Worm (Caenorhabditis elegans) whole organism, late embryonic: ENCODE results near the gene D1044.6.
A peak's percentile ranks its signal among the peaks of the same experiment; 100 is the strongest.

ENCODE experiments used
- F13H6.1 ChIP-seq: sonication (generic microtip); optimal IDR thresholded peaks from 2 replicates; lab custom pipeline; 2016; ENCODE audit warnings: missing genetic modification characterization, missing compliant biosample characterization
- T23F11.4 ChIP-seq: fragments of 200-800 bp; sonication (Bioruptor generic); optimal IDR thresholded peaks from 2 replicates; lab custom pipeline; 2018; ENCODE audit warnings: mild to moderate bottlenecking, missing genetic modification characterization, missing compliant biosample characterization
- ama-1 ChIP-seq: fragments of 150-350 bp; optimal IDR thresholded peaks from 2 replicates; lab custom pipeline; 2014
- ceh-18 ChIP-seq: sonication (generic microtip); optimal IDR thresholded peaks from 2 replicates; lab custom pipeline; 2016; ENCODE audit warnings: missing genetic modification characterization, missing compliant biosample characterization
- ceh-19 ChIP-seq: fragments of 200-800 bp; sonication (Bioruptor generic); optimal IDR thresholded peaks from 2 replicates; lab custom pipeline; 2018; ENCODE audit warnings: mild to moderate bottlenecking, missing genetic modification characterization, missing compliant biosample characterization
- ceh-2 ChIP-seq: sonication (generic microtip); optimal IDR thresholded peaks from 2 replicates; lab custom pipeline; 2016; ENCODE audit warnings: missing genotype, missing genetic modification characterization, missing compliant biosample characterization
- ceh-24 ChIP-seq: sonication (generic microtip); optimal IDR thresholded peaks from 2 replicates; lab custom pipeline; 2016; ENCODE audit warnings: mild to moderate bottlenecking, missing genetic modification characterization, missing compliant biosample characterization
- ceh-6 ChIP-seq: fragments of 200-800 bp; sonication (Bioruptor generic); optimal IDR thresholded peaks from 2 replicates; lab custom pipeline; 2018; ENCODE audit warnings: mild to moderate bottlenecking, missing genetic modification characterization, missing compliant biosample characterization
- dmd-4 ChIP-seq: sonication (generic microtip); optimal IDR thresholded peaks from 2 replicates; lab custom pipeline; 2016; ENCODE audit warnings: borderline replicate concordance, missing genetic modification characterization, missing compliant biosample characterization
- dve-1 ChIP-seq: sonication (generic microtip); optimal IDR thresholded peaks from 2 replicates; lab custom pipeline; 2017; ENCODE audit warnings: antibody characterized with exemption, mild to moderate bottlenecking, missing genetic modification characterization, missing compliant biosample characterization
- elt-4 ChIP-seq: sonication (generic microtip); optimal IDR thresholded peaks from 2 replicates; lab custom pipeline; 2016; ENCODE audit warnings: missing genetic modification characterization, missing compliant biosample characterization
- ets-4 ChIP-seq: sonication (generic microtip); optimal IDR thresholded peaks from 2 replicates; lab custom pipeline; 2016; ENCODE audit warnings: missing genetic modification characterization, missing compliant biosample characterization
- fax-1 ChIP-seq: sonication (generic microtip); optimal IDR thresholded peaks from 2 replicates; lab custom pipeline; 2016; ENCODE audit warnings: missing genotype, missing genetic modification characterization, missing compliant biosample characterization
- hlh-13 ChIP-seq: fragments of 200-800 bp; sonication (Bioruptor generic); optimal IDR thresholded peaks from 2 replicates; lab custom pipeline; 2018; ENCODE audit warnings: mild to moderate bottlenecking, missing genetic modification characterization, missing compliant biosample characterization
- hlh-30 ChIP-seq: sonication (generic microtip); optimal IDR thresholded peaks from 2 replicates; lab custom pipeline; 2017; ENCODE audit warnings: antibody characterized with exemption, missing genetic modification characterization, missing compliant biosample characterization; ENCODE audit not compliant: insufficient read depth
- nfya-1 ChIP-seq: sonication (generic microtip); optimal IDR thresholded peaks from 2 replicates; lab custom pipeline; 2017; ENCODE audit warnings: missing genetic modification characterization, mild to moderate bottlenecking, missing compliant biosample characterization, antibody characterized with exemption, moderate library complexity
- nhr-11 ChIP-seq: fragments of 150-350 bp; optimal IDR thresholded peaks from 2 replicates; lab custom pipeline; 2014; ENCODE audit warnings: missing biosample characterization, missing genetic modification characterization
- nhr-232 ChIP-seq: sonication (generic microtip); optimal IDR thresholded peaks from 2 replicates; lab custom pipeline; 2016; ENCODE audit warnings: missing genetic modification characterization, missing compliant biosample characterization
- odd-2 ChIP-seq: sonication (generic microtip); optimal IDR thresholded peaks from 2 replicates; lab custom pipeline; 2017; ENCODE audit warnings: antibody characterized with exemption, mild to moderate bottlenecking, missing genetic modification characterization, missing compliant biosample characterization
- pat-9 ChIP-seq: fragments of 200-800 bp; sonication (Bioruptor generic); optimal IDR thresholded peaks from 2 replicates; lab custom pipeline; 2018; ENCODE audit warnings: mild to moderate bottlenecking, missing genetic modification characterization, moderate library complexity, missing compliant biosample characterization
- pha-4 ChIP-seq: fragments of 150-350 bp; optimal IDR thresholded peaks from 2 replicates; lab custom pipeline; 2018; ENCODE audit warnings: missing biosample characterization, missing genetic modification reagents, missing genetic modification characterization
- sox-2 ChIP-seq: fragments of 200-800 bp; sonication (Bioruptor generic); IDR thresholded peaks from 2 replicates; pipeline ENCODE4 v1.3.6; 2022; ENCODE audit warnings: missing genetic modification reagents, missing genetic modification characterization, missing compliant biosample characterization
- sox-4 ChIP-seq: sonication (generic microtip); optimal IDR thresholded peaks from 2 replicates; lab custom pipeline; 2017; ENCODE audit warnings: mild to moderate bottlenecking, missing genetic modification characterization, inconsistent platforms, missing compliant biosample characterization
- tbx-2 ChIP-seq: sonication (generic microtip); optimal IDR thresholded peaks from 2 replicates; lab custom pipeline; 2016; ENCODE audit warnings: missing genetic modification characterization, missing compliant biosample characterization
- ttx-3 ChIP-seq: sonication (generic microtip); optimal IDR thresholded peaks from 2 replicates; lab custom pipeline; 2016; ENCODE audit warnings: missing genetic modification reagents, missing genetic modification characterization, missing compliant biosample characterization
- unc-42 ChIP-seq: sonication (generic microtip); optimal IDR thresholded peaks from 2 replicates; lab custom pipeline; 2016; ENCODE audit warnings: missing genotype, missing genetic modification characterization, missing compliant biosample characterization
- unc-55 ChIP-seq: sonication (generic microtip); optimal IDR thresholded peaks from 2 replicates; lab custom pipeline; 2017; ENCODE audit warnings: missing biosample characterization, missing genetic modification reagents, missing genetic modification characterization
- unc-86 ChIP-seq: sonication (generic microtip); optimal IDR thresholded peaks from 2 replicates; lab custom pipeline; 2016; ENCODE audit warnings: missing genetic modification characterization, missing compliant biosample characterization
- zip-5 ChIP-seq: sonication (generic microtip); optimal IDR thresholded peaks from 2 replicates; lab custom pipeline; 2016; ENCODE audit warnings: missing genetic modification characterization, missing compliant biosample characterization
- ztf-16 ChIP-seq: sonication (generic microtip); optimal IDR thresholded peaks from 2 replicates; lab custom pipeline; 2017; ENCODE audit warnings: missing genetic modification characterization, missing compliant biosample characterization

Gene D1044.6

DNA sequence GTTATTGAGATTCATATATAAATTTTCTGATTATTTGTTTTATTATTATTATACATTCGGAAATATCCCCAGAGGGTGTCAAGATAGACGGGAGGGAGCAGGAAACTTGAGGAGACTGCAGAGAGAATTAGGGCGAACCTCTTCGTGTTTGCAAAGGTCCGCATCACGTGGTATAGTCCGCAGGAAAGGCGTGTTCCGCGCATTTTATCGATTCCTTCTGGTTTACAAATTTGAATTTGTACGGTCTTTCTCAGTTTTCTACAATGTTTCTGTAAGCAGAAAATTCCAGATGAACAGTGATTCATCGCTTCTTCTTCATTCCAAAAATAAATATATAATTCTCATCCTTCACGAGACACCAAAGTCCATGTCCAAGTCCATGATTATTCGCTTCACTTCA, 43.0 kb downstream of the D1044.6 start (continued):
- TF ChIP-seq dve-1 (tag; lab: Kevin White, UChicago) (no peak), pha-4 (tag; lab: Kevin White, UChicago) (no peak), ceh-6 (no peak), F13H6.1 (tag; lab: Kevin White, UChicago) (no peak)

- TF ChIP-seq nfya-1 (tag; lab: Kevin White, UChicago) (peak; percentile 41), ets-4 (tag; lab: Kevin White, UChicago) (peak; percentile 55), ttx-3 (tag; lab: Kevin White, UChicago) (no peak), sox-2 (GFP tag; lab: Robert Waterston, UW) (no peak), tbx-2 (tag; lab: Kevin White, UChicago) (no peak), hlh-13 (GFP tag; lab: Kevin White, UChicago) (no peak), unc-42 (tag; lab: Kevin White, UChicago) (peak; percentile 37)
Measured at ce11 chrIII:5498973-5499372, 44.0 kb downstream of the D1044.6 start, which contains the start of gene R02F2.9. TSS of gene R02F2.9 (plus strand) at chrIII:5499190.

DNA sequence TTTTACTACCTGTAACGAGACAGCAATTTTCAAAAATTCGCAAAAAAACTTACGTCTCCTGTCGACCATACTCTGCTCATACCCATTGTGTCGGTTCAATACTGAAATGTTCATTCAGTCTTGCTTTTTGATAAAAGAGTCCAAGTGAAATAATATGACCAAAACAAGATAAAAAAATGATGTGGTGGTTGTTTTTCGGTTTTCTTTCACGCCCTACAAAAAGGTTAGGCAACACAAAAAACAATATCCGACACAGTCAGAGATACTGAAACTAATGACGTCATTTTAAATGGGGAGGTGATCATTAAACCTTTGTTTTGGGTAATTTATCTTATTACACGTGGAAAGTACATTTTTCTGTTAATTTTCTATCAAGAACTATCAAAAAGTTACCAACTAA, 47.8 kb downstream of the D1044.6 start, which contains the start of gene R02F2.8:
Gene R02F2.8, minus strand, starts transcription at position 101 of the 400 bp plus-strand sequence.
- TF ChIP-seq ceh-6 (no peak), dmd-4 (no peak), unc-86 (no peak), ceh-2 (no peak), nhr-232 (tag; lab: Kevin White, UChicago) (no peak), nfya-1 (tag; lab: Kevin White, UChicago) (no peak)

DNA sequence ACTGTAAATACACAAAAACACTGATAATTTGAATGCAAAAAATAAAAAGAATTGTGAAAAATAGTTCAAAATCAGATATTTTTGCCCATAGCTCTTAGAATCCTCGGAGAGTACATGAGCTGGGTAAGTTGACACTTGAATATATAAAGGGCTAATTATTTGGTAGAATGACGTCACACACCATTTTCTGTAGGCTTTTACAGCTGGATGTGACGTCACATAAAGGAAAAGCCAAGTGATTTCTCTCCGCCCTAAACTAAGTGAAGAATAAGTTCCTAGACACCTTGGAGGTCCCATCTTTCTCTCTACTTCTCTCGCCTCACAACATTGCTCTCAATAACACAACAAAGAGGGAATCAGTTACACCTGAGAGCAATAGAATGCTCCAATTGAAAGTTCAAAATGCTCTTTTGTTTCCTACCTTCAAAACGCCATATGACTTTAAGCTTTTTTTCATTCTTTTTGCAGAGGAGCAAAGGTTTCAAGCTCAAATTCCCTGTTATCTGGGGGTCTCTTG, 55.8 kb downstream of the D1044.6 start, which contains the start of gene osg-1:
Gene osg-1, plus strand, starts transcription at position 467 of the 517 bp plus-strand sequence.
- no peak for TF ChIP-seq hlh-30 (tag; lab: Kevin White, UChicago)
- TF ChIP-seq nfya-1 (tag; lab: Kevin White, UChicago) = no peak
- TF ChIP-seq hlh-13 (GFP tag; lab: Kevin White, UChicago) = no peak
- no peak for TF ChIP-seq ceh-18
- TF ChIP-seq odd-2 (tag; lab: Kevin White, UChicago) = no peak
- TF ChIP-seq ztf-16 = no peak
- no peak for TF ChIP-seq sox-4 (tag; lab: Kevin White, UChicago)
- no peak for TF ChIP-seq T23F11.4
- TF ChIP-seq ama-1 (lab: Kevin White, UChicago) = no peak
- TF ChIP-seq unc-42 (tag; lab: Kevin White, UChicago) = no peak
- TF ChIP-seq pat-9 (tag; lab: Kevin White, UChicago) = no peak
- TF ChIP-seq F13H6.1 (tag; lab: Kevin White, UChicago) = no peak
- TF ChIP-seq zip-5 (tag; lab: Kevin White, UChicago) = no peak

ce11 chrIII:5486345-5486744, 56.6 kb downstream of the D1044.6 start:
- TF ChIP-seq elt-4 (tag; lab: Kevin White, UChicago) (no peak), dve-1 (tag; lab: Kevin White, UChicago) (no peak), ceh-19 (GFP tag; lab: Kevin White, UChicago) (no peak), ceh-24 (tag; lab: Kevin White, UChicago) (no peak), nhr-11 (tag; lab: Kevin White, UChicago) (no peak), fax-1 (tag; lab: Kevin White, UChicago) (no peak), unc-55 (GFP tag; lab: Kevin White, UChicago) (peak; percentile 30)
